Fruit fly (Drosophila melanogaster) whole organism, prepupa: ENCODE results near the gene dj-1beta.

ENCODE experiments used
- Blimp-1 ChIP-seq: fragments of 200-800 bp; sonication (Bioruptor generic); optimal IDR thresholded peaks from 3 replicates; lab custom pipeline; 2017; ENCODE audit warnings: missing biosample characterization, missing genetic modification characterization, mild to moderate bottlenecking, moderate library complexity, missing genetic modification reagents
- CG10631 ChIP-seq: fragments of 200-800 bp; sonication (Bioruptor generic); optimal IDR thresholded peaks from 2 replicates; lab custom pipeline; 2016; ENCODE audit warnings: missing biosample characterization, missing genetic modification characterization
- CG10669 ChIP-seq: fragments of 200-800 bp; sonication (Bioruptor generic); optimal IDR thresholded peaks from 3 replicates; lab custom pipeline; 2018; ENCODE audit warnings: missing biosample characterization, mild to moderate bottlenecking, missing genetic modification characterization, moderate library complexity
- CG34406 ChIP-seq: fragments of 200-800 bp; sonication (Bioruptor generic); optimal IDR thresholded peaks from 3 replicates; lab custom pipeline; 2016; ENCODE audit warnings: missing biosample characterization, missing genetic modification characterization
- CG6792 ChIP-seq: fragments of 200-800 bp; sonication (Bioruptor generic); optimal IDR thresholded peaks from 3 replicates; lab custom pipeline; 2016; ENCODE audit warnings: missing biosample characterization, missing genetic modification characterization
- CG6808 ChIP-seq: fragments of 200-800 bp; sonication (Bioruptor generic); optimal IDR thresholded peaks from 3 replicates; lab custom pipeline; 2017; ENCODE audit warnings: missing biosample characterization, missing genetic modification characterization, mild to moderate bottlenecking, moderate library complexity, missing genetic modification reagents
- Ets96B ChIP-seq: fragments of 200-800 bp; optimal IDR thresholded peaks from 2 replicates; lab custom pipeline; 2019; ENCODE audit warnings: missing biosample characterization, mild to moderate bottlenecking, missing genetic modification characterization, moderate library complexity
- Gug ChIP-seq: fragments of 200-800 bp; sonication (Bioruptor generic); IDR thresholded peaks from 2 replicates; pipeline ENCODE4 v1.3.6; 2022; ENCODE audit warnings: missing biosample characterization, missing genetic modification characterization
- OdsH ChIP-seq: fragments of 200-800 bp; sonication (Bioruptor generic); optimal IDR thresholded peaks from 3 replicates; lab custom pipeline; 2016; ENCODE audit warnings: missing biosample characterization, missing genetic modification characterization
- acj6 ChIP-seq: fragments of 200-800 bp; sonication (Bioruptor generic); optimal IDR thresholded peaks from 3 replicates; lab custom pipeline; 2016; ENCODE audit warnings: missing biosample characterization, missing genetic modification characterization
- esn ChIP-seq: fragments of 200-800 bp; sonication (Bioruptor generic); optimal IDR thresholded peaks from 2 replicates; lab custom pipeline; 2016; ENCODE audit warnings: missing biosample characterization, mild to moderate bottlenecking, missing genetic modification characterization, moderate library complexity
- spab ChIP-seq: fragments of 200-800 bp; sonication (Bioruptor generic); optimal IDR thresholded peaks from 2 replicates; lab custom pipeline; 2017; ENCODE audit warnings: missing biosample characterization, mild to moderate bottlenecking, missing genetic modification characterization, missing genetic modification reagents

- no peak for TF ChIP-seq CG6808
- no peak for TF ChIP-seq CG10631 (GFP tag; lab: Kevin White, UChicago)
- no peak for TF ChIP-seq esn
- TF ChIP-seq CG34406 (GFP tag; lab: Kevin White, UChicago): no peak
- no peak for TF ChIP-seq Gug (GFP tag; lab: Robert Waterston, UW)
- no peak for TF ChIP-seq spab (GFP tag; lab: Kevin White, UChicago)
- TF ChIP-seq Blimp-1: no peak
- no peak for TF ChIP-seq acj6
- TF ChIP-seq CG10669: no peak
- TF ChIP-seq OdsH (GFP tag; lab: Kevin White, UChicago): no peak
- no peak for TF ChIP-seq CG6792 (GFP tag; lab: Kevin White, UChicago)
- TF ChIP-seq Ets96B: no peak
These were observed 25.2 kb downstream of the dj-1beta start for dm6 chr3R:30832130-30832529.
